Fruit fly (Drosophila melanogaster): Measurements from ENCODE around the gene bt.

- no peak for TF ChIP-seq Hr38 (GFP tag; optimal IDR thresholded peaks at IDR 0.05)
- no peak for TF ChIP-seq Sox102F (GFP tag; optimal IDR thresholded peaks at IDR 0.05)
- TF ChIP-seq Eip75B (GFP tag; optimal IDR thresholded peaks at IDR 0.05), result no peak
- no peak for TF ChIP-seq CG11902 (GFP tag; optimal IDR thresholded peaks at IDR 0.05)
- TF ChIP-seq CG10631 (GFP tag; optimal IDR thresholded peaks at IDR 0.05), result no peak
- TF ChIP-seq vri (GFP tag; optimal IDR thresholded peaks at IDR 0.05), result no peak
- no peak for TF ChIP-seq CG16779 (tag; optimal IDR thresholded peaks at IDR 0.05)
- TF ChIP-seq Hr4 (GFP tag; optimal IDR thresholded peaks at IDR 0.05), result no peak
Measured at dm6 chr4:703992-704690, 20.1 kb upstream of the bt start.

Measured in whole organism, prepupa.